Worm (Caenorhabditis elegans) whole organism, L1 larva: ENCODE results near the gene pbo-1.

Experiments
- aly-2 ChIP-seq: fragments of 150-350 bp; optimal IDR thresholded peaks from 2 replicates; lab custom pipeline; 2014; ENCODE audit warnings: missing biosample characterization, missing genetic modification characterization
- hpl-2 ChIP-seq: fragments of 150-350 bp; optimal IDR thresholded peaks from 2 replicates; lab custom pipeline; 2014; ENCODE audit warnings: missing biosample characterization, missing genetic modification reagents, missing genetic modification characterization
- mdl-1 ChIP-seq, 2 experiments: fragments of 150-350 bp; optimal IDR thresholded peaks; 2 replicates each; lab custom pipeline; 2014 to 2017; ENCODE audit warnings: missing biosample characterization in 2 of 2, missing genetic modification characterization in 2 of 2, inconsistent platforms in 1 of 2
- nhr-11 ChIP-seq: fragments of 150-350 bp; optimal IDR thresholded peaks from 2 replicates; lab custom pipeline; 2014; ENCODE audit warnings: missing biosample characterization, missing genetic modification characterization
- snpc-4 ChIP-seq: fragments of 150-350 bp; optimal IDR thresholded peaks from 2 replicates; lab custom pipeline; 2014; ENCODE audit warnings: missing biosample characterization, missing genetic modification characterization
- unc-86 ChIP-seq: sonication (generic microtip); optimal IDR thresholded peaks from 2 replicates; lab custom pipeline; 2016; ENCODE audit warnings: missing genetic modification characterization, missing compliant biosample characterization

- TF ChIP-seq nhr-11 (tag; lab: Kevin White, UChicago) (no peak), aly-2 (tag; lab: Kevin White, UChicago) (no peak), mdl-1 (tag; optimal IDR thresholded peaks at IDR 0.05; lab: Kevin White, UChicago) (no peak), hpl-2 (GFP tag; lab: Kevin White, UChicago) (no peak), snpc-4 (no peak), unc-86 (no peak)
Measured at ce11 chrIII:2716514-2716913, 30.3 kb upstream of the pbo-1 start, which contains the start of gene tmem-132.
